Worm (Caenorhabditis elegans) whole organism, L3 larva: Measurements from ENCODE around the gene ZK1290.10.

Source experiments
- R02D3.7 ChIP-seq: fragments of 150-350 bp; optimal IDR thresholded peaks from 2 replicates; lab custom pipeline; 2014; ENCODE audit warnings: missing biosample characterization, missing genetic modification characterization
- ZK546.5 ChIP-seq: sonication (generic microtip); optimal IDR thresholded peaks from 2 replicates; lab custom pipeline; 2017; ENCODE audit warnings: missing biosample characterization, missing genetic modification characterization
- ceh-16 ChIP-seq: sonication (generic microtip); optimal IDR thresholded peaks from 2 replicates; lab custom pipeline; 2017; ENCODE audit warnings: missing biosample characterization, missing genetic modification characterization
- ceh-28 ChIP-seq: fragments of 150-350 bp; optimal IDR thresholded peaks from 2 replicates; lab custom pipeline; 2014; ENCODE audit warnings: missing biosample characterization, missing genetic modification reagents, missing genetic modification characterization
- ceh-82 ChIP-seq: fragments of 150-350 bp; optimal IDR thresholded peaks from 2 replicates; lab custom pipeline; 2014; ENCODE audit warnings: missing biosample characterization, missing genetic modification characterization
- ceh-9 ChIP-seq: sonication (generic microtip); optimal IDR thresholded peaks from 2 replicates; lab custom pipeline; 2018; ENCODE audit warnings: missing biosample characterization, missing genetic modification characterization
- egl-27 ChIP-seq: sonication (generic microtip); optimal IDR thresholded peaks from 4 replicates; lab custom pipeline; 2017; ENCODE audit warnings: missing biosample characterization, missing genetic modification reagents, missing genetic modification characterization
- egl-5 ChIP-seq: fragments of 150-350 bp; optimal IDR thresholded peaks from 2 replicates; lab custom pipeline; 2017; ENCODE audit warnings: missing biosample characterization, missing genetic modification reagents, missing genetic modification characterization, inconsistent platforms
- elt-1 ChIP-seq: fragments of 150-350 bp; optimal IDR thresholded peaks from 2 replicates; lab custom pipeline; 2014; ENCODE audit warnings: missing biosample characterization, missing genetic modification characterization
- elt-2 ChIP-seq: sonication (generic microtip); optimal IDR thresholded peaks from 2 replicates; lab custom pipeline; 2016; ENCODE audit warnings: missing genetic modification reagents, mild to moderate bottlenecking, missing genetic modification characterization, missing compliant biosample characterization
- elt-3 ChIP-seq, 3 experiments: fragments of 150-350 bp in 1 of 3; sonication (generic microtip) in 2 of 3; optimal IDR thresholded peaks; 2 replicates in 2 of 3; 4 replicates in 1 of 3; lab custom pipeline; 2014 to 2017; ENCODE audit warnings: missing biosample characterization in 3 of 3, missing genetic modification characterization in 3 of 3
- eor-1 ChIP-seq, 2 experiments: fragments of 150-350 bp; optimal IDR thresholded peaks; 2 replicates each; lab custom pipeline; 2014 to 2018; ENCODE audit warnings: missing biosample characterization in 2 of 2, missing genetic modification characterization in 2 of 2
- fkh-10 ChIP-seq: sonication (generic microtip); optimal IDR thresholded peaks from 2 replicates; lab custom pipeline; 2017; ENCODE audit warnings: missing biosample characterization, missing genetic modification reagents, missing genetic modification characterization
- fkh-2 ChIP-seq: fragments of 150-350 bp; optimal IDR thresholded peaks from 2 replicates; lab custom pipeline; 2014; ENCODE audit warnings: missing biosample characterization, missing genetic modification reagents, missing genetic modification characterization
- fos-1 ChIP-seq: fragments of 150-350 bp; optimal IDR thresholded peaks from 2 replicates; lab custom pipeline; 2014; ENCODE audit warnings: missing biosample characterization, missing genetic modification characterization
- lin-15B ChIP-seq: fragments of 150-350 bp; optimal IDR thresholded peaks from 2 replicates; lab custom pipeline; 2014; ENCODE audit warnings: missing biosample characterization, missing genetic modification characterization
- lin-39 ChIP-seq: fragments of 150-350 bp; optimal IDR thresholded peaks from 2 replicates; lab custom pipeline; 2018; ENCODE audit warnings: missing biosample characterization, missing genetic modification reagents, missing genetic modification characterization
- lsy-12 ChIP-seq: sonication (generic microtip); optimal IDR thresholded peaks from 2 replicates; lab custom pipeline; 2016; ENCODE audit warnings: mild to moderate bottlenecking, missing genetic modification characterization, missing compliant biosample characterization
- mdl-1 ChIP-seq: fragments of 150-350 bp; optimal IDR thresholded peaks from 2 replicates; lab custom pipeline; 2014; ENCODE audit warnings: missing biosample characterization, missing genetic modification characterization
- mml-1 ChIP-seq: fragments of 150-350 bp; sonication (generic microtip); optimal IDR thresholded peaks from 3 replicates; lab custom pipeline; 2014; ENCODE audit warnings: missing biosample characterization, missing genetic modification characterization
- nfya-1 ChIP-seq: sonication (generic microtip); optimal IDR thresholded peaks from 2 replicates; lab custom pipeline; 2017; ENCODE audit warnings: missing genetic modification characterization, mild to moderate bottlenecking, missing compliant biosample characterization, antibody characterized with exemption, moderate library complexity; ENCODE audit not compliant: insufficient read depth
- nhr-11 ChIP-seq: fragments of 150-350 bp; optimal IDR thresholded peaks from 2 replicates; lab custom pipeline; 2014; ENCODE audit warnings: missing biosample characterization, missing genetic modification characterization
- nhr-12 ChIP-seq: fragments of 150-350 bp; optimal IDR thresholded peaks from 2 replicates; lab custom pipeline; 2014; ENCODE audit warnings: missing biosample characterization, missing genetic modification characterization
- nhr-23 ChIP-seq: fragments of 150-350 bp; optimal IDR thresholded peaks from 2 replicates; lab custom pipeline; 2014; ENCODE audit warnings: missing biosample characterization, missing genetic modification reagents, missing genetic modification characterization
- nhr-237 ChIP-seq: fragments of 150-350 bp; optimal IDR thresholded peaks from 2 replicates; lab custom pipeline; 2014; ENCODE audit warnings: missing biosample characterization, missing genetic modification characterization
- nhr-25 ChIP-seq: sonication (generic microtip); optimal IDR thresholded peaks from 2 replicates; lab custom pipeline; 2017; ENCODE audit warnings: missing biosample characterization, missing genetic modification characterization
- nhr-28 ChIP-seq: fragments of 150-350 bp; optimal IDR thresholded peaks from 2 replicates; lab custom pipeline; 2014; ENCODE audit warnings: missing biosample characterization, missing genetic modification characterization
- nhr-43 ChIP-seq: sonication (generic microtip); optimal IDR thresholded peaks from 2 replicates; lab custom pipeline; 2016; ENCODE audit warnings: mild to moderate bottlenecking, missing genetic modification characterization, missing compliant biosample characterization; ENCODE audit not compliant: poor library complexity, severe bottlenecking
- nhr-77 ChIP-seq: fragments of 150-350 bp; optimal IDR thresholded peaks from 2 replicates; lab custom pipeline; 2014; ENCODE audit warnings: missing biosample characterization, missing genetic modification characterization
- pqm-1 ChIP-seq: fragments of 150-350 bp; optimal IDR thresholded peaks from 2 replicates; lab custom pipeline; 2017; ENCODE audit warnings: missing biosample characterization, missing genetic modification characterization, inconsistent platforms
- sea-2 ChIP-seq: fragments of 150-350 bp; sonication (generic microtip); optimal IDR thresholded peaks from 4 replicates; lab custom pipeline; 2014; ENCODE audit warnings: missing biosample characterization, missing genetic modification reagents, missing genetic modification characterization
- skn-1 ChIP-seq: fragments of 150-350 bp; optimal IDR thresholded peaks from 2 replicates; lab custom pipeline; 2014; ENCODE audit warnings: missing biosample characterization, missing genetic modification characterization
- snpc-4 ChIP-seq: fragments of 150-350 bp; optimal IDR thresholded peaks from 2 replicates; lab custom pipeline; 2014; ENCODE audit warnings: missing biosample characterization, missing genetic modification characterization
- tbx-2 ChIP-seq: sonication (generic microtip); optimal IDR thresholded peaks from 2 replicates; lab custom pipeline; 2016; ENCODE audit warnings: mild to moderate bottlenecking, missing genetic modification characterization, missing compliant biosample characterization
- unc-39 ChIP-seq: sonication (generic microtip); optimal IDR thresholded peaks from 4 replicates; lab custom pipeline; 2017; ENCODE audit warnings: missing biosample characterization, missing genetic modification characterization
- unc-62 ChIP-seq: fragments of 150-350 bp; sonication (generic microtip); optimal IDR thresholded peaks from 4 replicates; lab custom pipeline; 2014; ENCODE audit warnings: missing biosample characterization, missing genetic modification reagents, missing genetic modification characterization
- zag-1 ChIP-seq: fragments of 150-350 bp; optimal IDR thresholded peaks from 2 replicates; lab custom pipeline; 2014; ENCODE audit warnings: missing biosample characterization, missing genetic modification characterization
- ztf-11 ChIP-seq: fragments of 150-350 bp; optimal IDR thresholded peaks from 2 replicates; lab custom pipeline; 2014; ENCODE audit warnings: missing biosample characterization, missing genetic modification characterization

Gene ZK1290.10

ce11 chrII:7583555-7583954, 29.8 kb upstream of the ZK1290.10 start, which contains the start of gene mks-3:
Gene mks-3, minus strand, starts transcription at chrII:7583655.
- TF ChIP-seq ceh-9 (tag; lab: Kevin White, UChicago) (no peak), ceh-16 (no peak), elt-1 (tag; lab: Kevin White, UChicago) (no peak), lsy-12 (tag; lab: Kevin White, UChicago) (no peak), skn-1 (tag; lab: Kevin White, UChicago) (no peak), unc-62 (GFP tag; lab: Kevin White, UChicago) (no peak), nhr-11 (tag; lab: Kevin White, UChicago) (no peak), pqm-1 (tag; lab: Kevin White, UChicago) (no peak), mdl-1 (tag; lab: Kevin White, UChicago) (no peak), nhr-77 (tag; lab: Kevin White, UChicago) (no peak), elt-3 (tag; optimal IDR thresholded peaks at IDR 0.05; lab: Kevin White, UChicago) (no peak), elt-2 (tag; lab: Kevin White, UChicago) (no peak), ceh-82 (no peak), nfya-1 (tag; lab: Kevin White, UChicago) (no peak), fkh-10 (GFP tag; lab: Kevin White, UChicago) (no peak)
- TF ChIP-seq, all 47 proteins: peak for 0

DNA sequence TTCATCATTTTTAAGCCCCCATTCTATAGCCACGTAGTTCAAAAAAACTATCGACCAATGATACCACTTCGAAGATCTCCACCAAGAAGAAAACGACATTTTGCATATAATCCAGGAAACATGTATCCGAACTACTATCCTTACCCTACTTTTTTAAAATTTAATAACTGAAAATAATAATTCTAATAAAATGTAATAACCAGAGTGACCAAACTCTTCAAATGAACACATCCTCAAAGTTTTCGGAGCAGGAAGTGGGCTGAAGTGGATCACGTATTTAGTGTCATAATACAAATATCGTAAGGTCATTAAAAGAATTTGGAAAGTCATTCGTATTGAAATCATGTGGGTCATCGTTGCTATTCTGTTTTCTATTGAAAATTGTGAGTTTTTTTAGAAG, 23.7 kb upstream of the ZK1290.10 start, which contains the start of gene F35D2.6:
TSS of gene F35D2.6 (plus strand) at position 301 of the 400 bp plus-strand sequence.
- TF ChIP-seq fkh-10 (GFP tag; lab: Kevin White, UChicago) (no peak), tbx-2 (tag; lab: Kevin White, UChicago) (no peak), ZK546.5 (tag; lab: Kevin White, UChicago) (no peak), elt-1 (tag; lab: Kevin White, UChicago) (no peak), unc-39 (tag; lab: Kevin White, UChicago) (no peak), elt-2 (tag; lab: Kevin White, UChicago) (no peak), mml-1 (tag; lab: Kevin White, UChicago) (no peak), nhr-28 (tag; lab: Kevin White, UChicago) (no peak), snpc-4 (tag; lab: Kevin White, UChicago) (no peak), fos-1 (tag; lab: Kevin White, UChicago) (no peak), skn-1 (tag; lab: Kevin White, UChicago) (no peak), eor-1 (tag; optimal IDR thresholded peaks at IDR 0.05; lab: Kevin White, UChicago) (no peak), lin-39 (tag; lab: Kevin White, UChicago) (no peak), nhr-43 (tag; lab: Kevin White, UChicago) (no peak), nhr-23 (tag; lab: Kevin White, UChicago) (no peak), R02D3.7 (tag; lab: Kevin White, UChicago) (no peak), nhr-25 (tag; lab: Kevin White, UChicago) (no peak), ceh-16 (no peak), nhr-237 (tag; lab: Kevin White, UChicago) (no peak)

DNA sequence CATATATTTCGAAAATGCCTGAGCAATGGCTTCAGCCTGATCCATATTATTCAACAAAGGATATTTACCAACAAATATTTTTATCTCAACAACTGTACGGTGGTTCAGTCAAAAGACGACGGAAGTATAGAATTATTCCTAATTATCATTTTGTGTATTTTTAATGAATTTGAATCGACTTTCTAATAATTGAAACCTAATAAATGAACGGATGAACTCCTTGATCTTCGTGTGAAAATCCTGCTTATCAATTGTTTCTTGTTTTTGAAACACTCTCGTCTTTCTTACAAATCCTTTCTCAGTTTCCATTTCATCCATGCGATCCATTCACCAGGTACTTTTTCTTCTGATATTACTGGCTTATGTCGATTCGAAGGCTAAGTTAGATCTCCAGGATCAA, 21.9 kb upstream of the ZK1290.10 start, which contains the start of gene F35D2.1:
TSS of gene F35D2.1 (plus strand) at position 301 of the 400 bp plus-strand sequence.
- TF ChIP-seq sea-2 (GFP tag; lab: Kevin White, UChicago) (no peak), ztf-11 (tag; lab: Kevin White, UChicago) (no peak), elt-3 (tag; optimal IDR thresholded peaks at IDR 0.05; lab: Kevin White, UChicago) (no peak), lin-15B (tag; lab: Kevin White, UChicago) (no peak), zag-1 (tag; lab: Kevin White, UChicago) (no peak), nfya-1 (tag; lab: Kevin White, UChicago) (no peak), mdl-1 (tag; lab: Kevin White, UChicago) (no peak), fos-1 (tag; lab: Kevin White, UChicago) (no peak), nhr-23 (tag; lab: Kevin White, UChicago) (no peak), fkh-2 (no peak)

DNA sequence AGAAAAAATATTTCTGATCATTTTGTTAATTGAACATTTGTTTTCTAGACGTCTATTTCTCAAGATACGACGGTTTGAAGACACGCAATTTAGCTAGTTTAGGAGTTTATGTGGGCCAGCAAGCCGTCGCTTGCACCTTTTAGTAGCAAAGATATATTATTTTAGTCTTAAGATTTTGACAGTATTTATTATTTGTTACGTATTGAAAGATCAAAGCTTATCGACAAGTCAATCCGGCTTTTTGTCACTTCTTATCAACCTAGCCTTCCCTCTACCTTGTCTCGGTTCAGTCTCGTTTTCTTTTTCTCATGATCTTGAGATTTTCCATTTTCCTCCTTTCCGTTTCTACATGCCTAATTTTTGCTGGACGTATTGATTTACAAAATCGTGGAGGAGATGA, 20.4 kb upstream of the ZK1290.10 start, which contains the start of gene F35D2.2:
TSS of gene F35D2.2 (plus strand) at position 301 of the 400 bp plus-strand sequence.
- TF ChIP-seq R02D3.7 (tag; lab: Kevin White, UChicago), result no peak
- no peak for TF ChIP-seq ztf-11 (tag; lab: Kevin White, UChicago)
- TF ChIP-seq ceh-28, result no peak
- TF ChIP-seq ceh-82, result no peak
- no peak for TF ChIP-seq egl-5
- no peak for TF ChIP-seq nhr-77 (tag; lab: Kevin White, UChicago)
- no peak for TF ChIP-seq unc-39 (tag; lab: Kevin White, UChicago)
- TF ChIP-seq nhr-237 (tag; lab: Kevin White, UChicago), result no peak
- TF ChIP-seq nhr-12 (tag; lab: Kevin White, UChicago), result no peak
- TF ChIP-seq lin-39 (tag; lab: Kevin White, UChicago), result no peak
- no peak for TF ChIP-seq nhr-11 (tag; lab: Kevin White, UChicago)
- no peak for TF ChIP-seq sea-2 (GFP tag; lab: Kevin White, UChicago)
- no peak for TF ChIP-seq unc-62 (GFP tag; lab: Kevin White, UChicago)
- TF ChIP-seq skn-1 (tag; lab: Kevin White, UChicago), result no peak
- no peak for TF ChIP-seq mml-1 (tag; lab: Kevin White, UChicago)
- TF ChIP-seq nhr-28 (tag; lab: Kevin White, UChicago), result no peak
- TF ChIP-seq egl-27 (tag; lab: Kevin White, UChicago), result no peak
- TF ChIP-seq fos-1 (tag; lab: Kevin White, UChicago), result no peak
- TF ChIP-seq fkh-2, result no peak
